Fruit fly (Drosophila melanogaster) whole organism, embryonic: ENCODE data around the gene CG46439.

Experiments
- Abd-B ChIP-seq: fragments of 200-800 bp; sonication (Bioruptor generic); optimal IDR thresholded peaks from 2 replicates; lab custom pipeline; 2018; ENCODE audit warnings: missing biosample characterization, mild to moderate bottlenecking, missing genetic modification characterization, moderate library complexity
- Ada2b ChIP-seq: fragments of 200-800 bp; sonication (Bioruptor generic); IDR thresholded peaks from 2 replicates; pipeline ENCODE4 v1.3.6; 2022; ENCODE audit warnings: missing biosample characterization, missing genetic modification characterization
- Aef1 ChIP-seq: fragments of 200-800 bp; sonication (Bioruptor generic); IDR thresholded peaks from 3 replicates; pipeline ENCODE4 v1.3.6; 2022; ENCODE audit warnings: missing biosample characterization, missing genetic modification characterization
- CG11695 ChIP-seq: fragments of 200-800 bp; sonication (Bioruptor generic); IDR thresholded peaks from 3 replicates; pipeline ENCODE4 v1.3.6; 2022; ENCODE audit warnings: missing biosample characterization, missing genetic modification characterization
- CG12769 ChIP-seq: fragments of 200-800 bp; sonication (Bioruptor generic); optimal IDR thresholded peaks from 2 replicates; lab custom pipeline; 2019; ENCODE audit warnings: missing biosample characterization, mild to moderate bottlenecking, missing genetic modification characterization, moderate library complexity
- CG12942 ChIP-seq: fragments of 200-800 bp; sonication (Bioruptor generic); optimal IDR thresholded peaks from 3 replicates; lab custom pipeline; 2016; ENCODE audit warnings: missing biosample characterization, missing genetic modification characterization
- CG14965 ChIP-seq: fragments of 200-800 bp; sonication (Bioruptor generic); optimal IDR thresholded peaks from 2 replicates; lab custom pipeline; 2016; ENCODE audit warnings: missing biosample characterization, missing genetic modification characterization, borderline replicate concordance
- CG15601 ChIP-seq: fragments of 200-800 bp; sonication (Bioruptor generic); optimal IDR thresholded peaks from 3 replicates; lab custom pipeline; 2019; ENCODE audit warnings: missing biosample characterization, mild to moderate bottlenecking, missing genetic modification characterization, moderate library complexity
- CG17568 ChIP-seq: fragments of 200-800 bp; sonication (Bioruptor generic); optimal IDR thresholded peaks from 2 replicates; lab custom pipeline; 2018; ENCODE audit warnings: missing biosample characterization, mild to moderate bottlenecking, missing genetic modification characterization, moderate library complexity
- CG17612 ChIP-seq: fragments of 200-800 bp; sonication (Bioruptor generic); IDR thresholded peaks from 2 replicates; pipeline ENCODE4 v1.3.6; 2022; ENCODE audit warnings: missing biosample characterization, missing genetic modification characterization
- CG1792 ChIP-seq: fragments of 200-800 bp; sonication (Bioruptor generic); optimal IDR thresholded peaks from 2 replicates; lab custom pipeline; 2016; ENCODE audit warnings: missing biosample characterization, missing genetic modification characterization
- CG18599 ChIP-seq: fragments of 200-800 bp; sonication (Bioruptor generic); optimal IDR thresholded peaks from 3 replicates; lab custom pipeline; 2017; ENCODE audit warnings: missing biosample characterization, missing genetic modification characterization, mild to moderate bottlenecking, moderate library complexity, missing genetic modification reagents
- CG18764 ChIP-seq: fragments of 200-800 bp; sonication (Bioruptor generic); optimal IDR thresholded peaks from 3 replicates; lab custom pipeline; 2016; ENCODE audit warnings: missing biosample characterization, missing genetic modification characterization
- CG34376 ChIP-seq: fragments of 200-800 bp; sonication (Bioruptor generic); optimal IDR thresholded peaks from 2 replicates; lab custom pipeline; 2018; ENCODE audit warnings: missing biosample characterization, mild to moderate bottlenecking, missing genetic modification characterization
- CG3995 ChIP-seq: fragments of 200-800 bp; sonication (Bioruptor generic); optimal IDR thresholded peaks from 3 replicates; lab custom pipeline; 2016; ENCODE audit warnings: missing biosample characterization, missing genetic modification characterization
- CG6254 ChIP-seq: fragments of 200-800 bp; sonication (Bioruptor generic); optimal IDR thresholded peaks from 3 replicates; lab custom pipeline; 2017; ENCODE audit warnings: mild to moderate bottlenecking, missing biosample characterization, missing genetic modification reagents, missing genetic modification characterization
- CG7987 ChIP-seq: fragments of 200-800 bp; sonication (Bioruptor generic); optimal IDR thresholded peaks from 2 replicates; lab custom pipeline; 2018; ENCODE audit warnings: missing biosample characterization, mild to moderate bottlenecking, missing genetic modification characterization, moderate library complexity
- CG9727 ChIP-seq: fragments of 200-800 bp; sonication (Bioruptor generic); optimal IDR thresholded peaks from 3 replicates; lab custom pipeline; 2017; ENCODE audit warnings: missing biosample characterization, mild to moderate bottlenecking, missing genetic modification characterization
- CG9817 ChIP-seq: fragments of 200-800 bp; sonication (Bioruptor generic); optimal IDR thresholded peaks from 2 replicates; lab custom pipeline; 2018; ENCODE audit warnings: missing biosample characterization, mild to moderate bottlenecking, missing genetic modification characterization, moderate library complexity
- CoRest ChIP-seq: fragments of 200-800 bp; sonication (Bioruptor generic); optimal IDR thresholded peaks from 3 replicates; lab custom pipeline; 2018; ENCODE audit warnings: missing biosample characterization, mild to moderate bottlenecking, missing genetic modification characterization, moderate library complexity
- Deaf1 ChIP-seq: fragments of 200-800 bp; optimal IDR thresholded peaks from 3 replicates; lab custom pipeline; 2019; ENCODE audit warnings: missing biosample characterization, mild to moderate bottlenecking, missing genetic modification characterization, moderate library complexity
- Dfd ChIP-seq, 2 experiments: fragments of >200 bp; optimal IDR thresholded peaks; 2 replicates each; lab custom pipeline; 2017; ENCODE audit warnings: missing biosample characterization in 2 of 2, missing genetic modification characterization in 2 of 2
- Dll ChIP-seq: fragments of 200-800 bp; sonication (Bioruptor generic); IDR thresholded peaks from 4 replicates; pipeline ENCODE4 v1.3.6; 2022; ENCODE audit warnings: missing biosample characterization, missing genetic modification characterization; ENCODE audit not compliant: partially characterized antibody
- Dp ChIP-seq: fragments of 200-800 bp; sonication (Bioruptor generic); optimal IDR thresholded peaks from 2 replicates; lab custom pipeline; 2018; ENCODE audit warnings: missing biosample characterization, mild to moderate bottlenecking, missing genetic modification characterization, moderate library complexity
- Ets97D ChIP-seq: fragments of 200-800 bp; sonication (Bioruptor generic); optimal IDR thresholded peaks from 3 replicates; lab custom pipeline; 2016; ENCODE audit warnings: missing biosample characterization, missing genetic modification characterization
- Fer1 ChIP-seq: fragments of 200-800 bp; sonication (Bioruptor generic); optimal IDR thresholded peaks from 2 replicates; lab custom pipeline; 2017; ENCODE audit warnings: missing biosample characterization, mild to moderate bottlenecking, missing genetic modification characterization
- HHEX ChIP-seq: fragments of 200-800 bp; sonication (Bioruptor generic); optimal IDR thresholded peaks from 3 replicates; lab custom pipeline; 2017; ENCODE audit warnings: missing biosample characterization, mild to moderate bottlenecking, missing genetic modification characterization, missing genetic modification reagents
- Lhr ChIP-seq: fragments of 200-800 bp; sonication (Bioruptor generic); optimal IDR thresholded peaks from 3 replicates; lab custom pipeline; 2017; ENCODE audit warnings: mild to moderate bottlenecking, missing biosample characterization, missing genetic modification reagents, missing genetic modification characterization
- MTF-1 ChIP-seq: fragments of 200-800 bp; sonication (Bioruptor generic); optimal IDR thresholded peaks from 2 replicates; lab custom pipeline; 2018; ENCODE audit warnings: missing biosample characterization, mild to moderate bottlenecking, missing genetic modification characterization, borderline replicate concordance
- Max ChIP-seq: fragments of 200-800 bp; sonication (Bioruptor generic); optimal IDR thresholded peaks from 2 replicates; lab custom pipeline; 2016; ENCODE audit warnings: missing biosample characterization, mild to moderate bottlenecking, missing genetic modification characterization
- Nf-YB ChIP-seq: fragments of 200-800 bp; sonication (Bioruptor generic); optimal IDR thresholded peaks from 3 replicates; lab custom pipeline; 2019; ENCODE audit warnings: missing biosample characterization, mild to moderate bottlenecking, missing genetic modification characterization, moderate library complexity
- Sox100B ChIP-seq: fragments of 200-800 bp; sonication (Bioruptor generic); optimal IDR thresholded peaks from 3 replicates; lab custom pipeline; 2018; ENCODE audit warnings: missing biosample characterization, mild to moderate bottlenecking, missing genetic modification characterization
- Xrp1 ChIP-seq: fragments of 200-800 bp; sonication (Bioruptor generic); IDR thresholded peaks from 2 replicates; pipeline ENCODE4 v1.3.6; 2022; ENCODE audit warnings: missing biosample characterization, missing genetic modification characterization
- YL-1 ChIP-seq: fragments of 200-800 bp; sonication (Bioruptor generic); optimal IDR thresholded peaks from 3 replicates; lab custom pipeline; 2017; ENCODE audit warnings: missing biosample characterization, mild to moderate bottlenecking, missing genetic modification characterization
- ac ChIP-seq: fragments of 200-800 bp; sonication (Bioruptor generic); optimal IDR thresholded peaks from 3 replicates; lab custom pipeline; 2017; ENCODE audit warnings: missing biosample characterization, mild to moderate bottlenecking, missing genetic modification characterization
- br ChIP-seq: fragments of >200 bp; optimal IDR thresholded peaks from 2 replicates; lab custom pipeline; 2017
- eve ChIP-seq, 2 experiments: fragments of >200 bp; optimal IDR thresholded peaks; 2 replicates each; lab custom pipeline; 2017; ENCODE audit warnings: missing biosample characterization in 2 of 2, missing genetic modification characterization in 2 of 2
- eyg ChIP-seq: fragments of 200-800 bp; sonication (Bioruptor generic); optimal IDR thresholded peaks from 3 replicates; lab custom pipeline; 2016; ENCODE audit warnings: missing biosample characterization, missing genetic modification characterization
- insv ChIP-seq, 2 experiments: fragments of 200-800 bp; sonication (Bioruptor generic); optimal IDR thresholded peaks; 3 replicates each; lab custom pipeline; 2016 to 2018; ENCODE audit warnings: missing biosample characterization in 2 of 2, missing genetic modification characterization in 2 of 2
- kni ChIP-seq: fragments of 200-800 bp; sonication (Bioruptor generic); optimal IDR thresholded peaks from 3 replicates; lab custom pipeline; 2017; ENCODE audit warnings: mild to moderate bottlenecking, missing biosample characterization, missing genetic modification reagents, missing genetic modification characterization
- maf-S ChIP-seq: fragments of 200-800 bp; sonication (Bioruptor generic); optimal IDR thresholded peaks from 2 replicates; lab custom pipeline; 2016; ENCODE audit warnings: missing biosample characterization, missing genetic modification characterization
- otp ChIP-seq: fragments of 200-800 bp; sonication (Bioruptor generic); IDR thresholded peaks from 3 replicates; pipeline ENCODE4, ENCODE4 v1.3.6; 2022; ENCODE audit warnings: missing biosample characterization, missing genetic modification characterization
- pfk ChIP-seq: fragments of 200-800 bp; sonication (Bioruptor generic); optimal IDR thresholded peaks from 2 replicates; lab custom pipeline; 2018; ENCODE audit warnings: missing biosample characterization, mild to moderate bottlenecking, missing genetic modification characterization, moderate library complexity
- prd ChIP-seq, 3 experiments: fragments of >200 bp in 2 of 3; fragments of 200-800 bp in 1 of 3; sonication (Bioruptor generic) in 1 of 3; optimal IDR thresholded peaks in 2 of 3; IDR thresholded peaks in 1 of 3; 2 replicates in 2 of 3; 3 replicates in 1 of 3; pipeline versions ENCODE4 v1.3.6 to Lab custom; 2017 to 2022; ENCODE audit warnings: missing biosample characterization in 1 of 3, missing genetic modification characterization in 1 of 3
- ssp ChIP-seq: fragments of 200-800 bp; sonication (Bioruptor generic); IDR thresholded peaks from 2 replicates; pipeline ENCODE4 v1.3.6; 2022; ENCODE audit warnings: missing biosample characterization, missing genetic modification characterization
- tup ChIP-seq: fragments of 200-800 bp; sonication (Bioruptor generic); optimal IDR thresholded peaks from 2 replicates; lab custom pipeline; 2016; ENCODE audit warnings: missing biosample characterization, mild to moderate bottlenecking, missing genetic modification characterization, moderate library complexity
- usp ChIP-seq: fragments of >200 bp; optimal IDR thresholded peaks from 2 replicates; lab custom pipeline; 2017; ENCODE audit warnings: missing biosample characterization, missing genetic modification characterization
- vnd ChIP-seq: fragments of 200-800 bp; sonication (Bioruptor generic); IDR thresholded peaks from 3 replicates; pipeline ENCODE4 v1.3.6; 2022; ENCODE audit warnings: missing biosample characterization, missing genetic modification characterization; ENCODE audit not compliant: partially characterized antibody
- wdn ChIP-seq: fragments of 200-800 bp; sonication (Bioruptor generic); IDR thresholded peaks from 2 replicates; pipeline ENCODE4 v1.3.6; 2022; ENCODE audit warnings: missing biosample characterization, missing genetic modification characterization
- z ChIP-seq: fragments of 200-800 bp; sonication (Bioruptor generic); IDR thresholded peaks from 3 replicates; pipeline ENCODE4 v1.3.6; 2022; ENCODE audit warnings: missing biosample characterization, missing genetic modification characterization

Gene CG46439

DNA sequence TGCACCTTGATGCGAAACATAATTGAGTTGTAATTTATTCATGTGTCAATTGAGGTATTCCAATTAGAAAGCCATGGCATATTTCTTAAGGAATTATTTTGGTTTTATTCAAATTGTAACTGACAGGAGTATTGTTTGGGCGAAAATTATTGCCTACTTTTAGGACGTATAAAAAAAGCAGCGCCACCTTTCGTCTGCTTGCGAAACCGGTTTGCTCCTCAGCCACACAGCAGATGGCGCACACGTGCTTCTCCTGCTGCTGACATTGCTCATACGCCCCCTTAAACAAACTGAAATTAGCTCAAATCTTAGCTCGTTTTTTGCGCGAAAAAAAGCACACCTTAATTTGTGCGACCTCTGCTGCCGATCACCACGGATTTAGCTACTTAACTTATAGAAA, 48.2 kb downstream of the CG46439 start (continued):
- TF ChIP-seq Dfd (GFP tag; optimal IDR thresholded peaks at IDR 0.05; lab: Kevin White, UChicago) = no peak
- TF ChIP-seq CG9817 = peak; percentile 65
- peak; percentile 57; the same call in 1 of the 2 replicates for TF ChIP-seq Ada2b (GFP tag; lab: Robert Waterston, UW)
- TF ChIP-seq CG17612 (GFP tag; lab: Robert Waterston, UW) = no peak
- no peak for TF ChIP-seq Abd-B (GFP tag; lab: Kevin White, UChicago)
- TF ChIP-seq CG6254 (GFP tag; lab: Kevin White, UChicago) = peak; percentile 29
- TF ChIP-seq pfk (GFP tag; lab: Kevin White, UChicago) = peak; percentile 17
- peak; percentile 68 for TF ChIP-seq CG9727 (GFP tag; lab: Kevin White, UChicago)
- no peak for TF ChIP-seq prd (optimal IDR thresholded peaks at IDR 0.05; lab: Kevin White, UChicago)
- peak; percentile 84 for TF ChIP-seq prd (GFP tag; IDR thresholded peaks at IDR 0.05; lab: Robert Waterston, UW)
- TF ChIP-seq CG15601 (tag; lab: Kevin White, UChicago) = peak; percentile 39
- no peak for TF ChIP-seq CG3995
- no peak for TF ChIP-seq vnd (GFP tag; lab: Robert Waterston, UW)
- no peak for TF ChIP-seq Dll
- TF ChIP-seq ac = peak; percentile 44
- no peak for TF ChIP-seq wdn (GFP tag; lab: Robert Waterston, UW)
- peak; percentile 12 for TF ChIP-seq YL-1 (GFP tag; lab: Kevin White, UChicago)
- peak; percentile 67 for TF ChIP-seq MTF-1 (GFP tag; lab: Kevin White, UChicago)
- TF ChIP-seq CG14965 (GFP tag; lab: Kevin White, UChicago) = peak; percentile 90
- peak; percentile 37 for TF ChIP-seq eyg (GFP tag; lab: Kevin White, UChicago)
- peak; percentile 69 for TF ChIP-seq CoRest
- TF ChIP-seq Aef1 = peak; percentile 53
- TF ChIP-seq Sox100B (GFP tag; lab: Kevin White, UChicago) = peak; percentile 17
- peak; percentile 43; the same call in 1 of the 3 replicates for TF ChIP-seq z (GFP tag; lab: Robert Waterston, UW)
- TF ChIP-seq CG12942 = peak; percentile 57
- TF ChIP-seq CG1792 (GFP tag; lab: Kevin White, UChicago) = no peak
- no peak for TF ChIP-seq br (lab: Kevin White, UChicago)
- TF ChIP-seq CG11695 = no peak
- TF ChIP-seq Xrp1 = peak; percentile 73
- TF ChIP-seq Fer1 (GFP tag; lab: Kevin White, UChicago) = peak; percentile 57
- TF ChIP-seq Nf-YB (GFP tag; lab: Kevin White, UChicago) = no peak
- no peak for TF ChIP-seq tup (GFP tag; lab: Kevin White, UChicago)
- TF ChIP-seq CG18599 = no peak
- peak; percentile 73 for TF ChIP-seq ssp (GFP tag; lab: Robert Waterston, UW)
- peak; percentile 90 for TF ChIP-seq otp (GFP tag; lab: Robert Waterston, UW)
- peak; percentile 45 for TF ChIP-seq CG34376 (GFP tag; lab: Kevin White, UChicago)
- TF ChIP-seq Max (GFP tag; lab: Kevin White, UChicago) = peak; percentile 24
- peak; percentile 68 for TF ChIP-seq CG12769
- peak; percentile 72 for TF ChIP-seq Lhr (GFP tag; lab: Kevin White, UChicago)
- peak; percentile 62 for TF ChIP-seq HHEX (GFP tag; lab: Kevin White, UChicago)
- TF ChIP-seq CG17568 = peak; percentile 47
- TF ChIP-seq usp = no peak
- peak; percentile 12 for TF ChIP-seq Deaf1 (tag; lab: Kevin White, UChicago)
- peak; percentile 36 for TF ChIP-seq Ets97D
- peak; percentile 17 for TF ChIP-seq Dp (GFP tag; lab: Kevin White, UChicago)
- no peak for TF ChIP-seq eve (GFP tag; optimal IDR thresholded peaks at IDR 0.05; lab: Kevin White, UChicago)
- TF ChIP-seq CG7987 = peak; percentile 85
- peak; percentile 8 to 91 for TF ChIP-seq insv (GFP tag; optimal IDR thresholded peaks at IDR 0.05; lab: Kevin White, UChicago)
- peak; percentile 64 for TF ChIP-seq maf-S (GFP tag; lab: Kevin White, UChicago)
- no peak for TF ChIP-seq kni (GFP tag; lab: Kevin White, UChicago)
- peak; percentile 59 for TF ChIP-seq CG18764
